Fruit fly (Drosophila melanogaster) whole organism, wandering third instar larva: Measurements from ENCODE around the gene CG32944.
A peak's percentile ranks its signal among the peaks of the same experiment; 100 is the strongest.

Experiments
- Abd-B ChIP-seq: fragments of >200 bp; optimal IDR thresholded peaks from 2 replicates; lab custom pipeline; 2017; ENCODE audit warnings: missing biosample characterization, missing genetic modification characterization
- CG32264 ChIP-seq: fragments of 200-800 bp; sonication (Bioruptor generic); optimal IDR thresholded peaks from 2 replicates; lab custom pipeline; 2016; ENCODE audit warnings: missing biosample characterization, missing genetic modification characterization
- CG9705 ChIP-seq: fragments of 200-800 bp; sonication (Bioruptor generic); optimal IDR thresholded peaks from 2 replicates; lab custom pipeline; 2018; ENCODE audit warnings: missing biosample characterization, mild to moderate bottlenecking, missing genetic modification characterization
- CrebA ChIP-seq: fragments of 200-800 bp; sonication (Bioruptor generic); optimal IDR thresholded peaks from 2 replicates; lab custom pipeline; 2016; ENCODE audit warnings: missing biosample characterization, mild to moderate bottlenecking, missing genetic modification characterization, borderline replicate concordance
- Dfd ChIP-seq: fragments of >200 bp; optimal IDR thresholded peaks from 2 replicates; lab custom pipeline; 2017; ENCODE audit warnings: missing biosample characterization, missing genetic modification characterization
- Dif ChIP-seq: fragments of 200-275, 200-300 bp; sonication (Bioruptor generic); optimal IDR thresholded peaks from 2 replicates; lab custom pipeline; 2018; ENCODE audit warnings: missing biosample characterization, missing genetic modification characterization; ENCODE audit not compliant: partially characterized antibody
- GATAd ChIP-seq: sonication (Bioruptor generic); optimal IDR thresholded peaks from 2 replicates; lab custom pipeline; 2016; ENCODE audit warnings: missing biosample characterization, missing genetic modification characterization
- HLH106 ChIP-seq: fragments of 200-800 bp; optimal IDR thresholded peaks from 3 replicates; lab custom pipeline; 2019; ENCODE audit warnings: missing biosample characterization, mild to moderate bottlenecking, missing genetic modification characterization, moderate library complexity
- Hnf4 ChIP-seq: fragments of 200-800 bp; sonication (Bioruptor generic); optimal IDR thresholded peaks from 2 replicates; lab custom pipeline; 2016; ENCODE audit warnings: missing biosample characterization, mild to moderate bottlenecking, missing genetic modification characterization
- Hr78 ChIP-seq: fragments of >200 bp; optimal IDR thresholded peaks from 2 replicates; lab custom pipeline; 2017; ENCODE audit warnings: missing biosample characterization, missing genetic modification characterization
- Hr83 ChIP-seq: fragments of 200-300 bp; sonication (Bioruptor generic); optimal IDR thresholded peaks from 2 replicates; lab custom pipeline; 2016; ENCODE audit warnings: missing biosample characterization, mild to moderate bottlenecking, missing genetic modification characterization, moderate library complexity; ENCODE audit not compliant: poor library complexity, severe bottlenecking
- Jra ChIP-seq: sonication (Bioruptor generic); optimal IDR thresholded peaks from 2 replicates; lab custom pipeline; 2016; ENCODE audit warnings: missing biosample characterization, missing genetic modification characterization
- Mio ChIP-seq: sonication (Bioruptor generic); optimal IDR thresholded peaks from 2 replicates; lab custom pipeline; 2016; ENCODE audit warnings: missing biosample characterization, missing genetic modification characterization
- Myc ChIP-seq: fragments of >200 bp; optimal IDR thresholded peaks from 2 replicates; lab custom pipeline; 2017
- N ChIP-seq: fragments of >200 bp; optimal IDR thresholded peaks from 2 replicates; lab custom pipeline; 2018; ENCODE audit warnings: missing biosample characterization, missing external identifiers, missing genetic modification characterization
- OdsH ChIP-seq: fragments of 200-800 bp; sonication (Bioruptor generic); optimal IDR thresholded peaks from 2 replicates; lab custom pipeline; 2016; ENCODE audit warnings: missing biosample characterization, mild to moderate bottlenecking, missing genetic modification characterization
- Rel ChIP-seq, 2 experiments: fragments of 200-800 bp; sonication (Bioruptor generic) in 1 of 2; optimal IDR thresholded peaks; 2 replicates in 1 of 2; 3 replicates in 1 of 2; lab custom pipeline; 2016 to 2019; ENCODE audit warnings: mild to moderate bottlenecking in 2 of 2, missing biosample characterization in 2 of 2, missing genetic modification characterization in 2 of 2, moderate library complexity in 1 of 2
- Sp1 ChIP-seq: fragments of 200-800 bp; sonication (Bioruptor generic); optimal IDR thresholded peaks from 3 replicates; lab custom pipeline; 2019; ENCODE audit warnings: missing biosample characterization, mild to moderate bottlenecking, missing genetic modification characterization, moderate library complexity
- Vsx2 ChIP-seq: fragments of 200-300, 225-300 bp; sonication (Bioruptor generic); optimal IDR thresholded peaks from 2 replicates; lab custom pipeline; 2018; ENCODE audit warnings: missing biosample characterization, missing genetic modification characterization; ENCODE audit not compliant: partially characterized antibody
- br ChIP-seq: fragments of 200-800 bp; sonication (Bioruptor generic); optimal IDR thresholded peaks from 2 replicates; lab custom pipeline; 2016; ENCODE audit warnings: missing biosample characterization, missing genetic modification characterization
- brk ChIP-seq: fragments of 200-800 bp; sonication (Bioruptor generic); optimal IDR thresholded peaks from 2 replicates; lab custom pipeline; 2016; ENCODE audit warnings: missing biosample characterization, mild to moderate bottlenecking, missing genetic modification characterization
- dl ChIP-seq, 2 experiments: fragments of 175-275, 200-275 bp in 1 of 2; fragments of 200-275 bp in 1 of 2; sonication (Bioruptor generic); optimal IDR thresholded peaks; lab custom pipeline; 2018; ENCODE audit warnings: mild to moderate bottlenecking in 2 of 2, missing biosample characterization in 2 of 2, missing genetic modification characterization in 2 of 2, moderate library complexity in 2 of 2; ENCODE audit not compliant: partially characterized antibody in 2 of 2, insufficient read depth in 1 of 2
- dmrt93B ChIP-seq: fragments of 200-800 bp; sonication (Bioruptor generic); optimal IDR thresholded peaks from 2 replicates; lab custom pipeline; 2018; ENCODE audit warnings: missing biosample characterization, mild to moderate bottlenecking, missing genetic modification characterization
- dsf ChIP-seq: sonication (Bioruptor generic); optimal IDR thresholded peaks from 2 replicates; lab custom pipeline; 2016; ENCODE audit warnings: missing biosample characterization, missing genetic modification characterization, borderline replicate concordance
- ey ChIP-seq: fragments of 200-800 bp; sonication (Bioruptor generic); optimal IDR thresholded peaks from 2 replicates; lab custom pipeline; 2016; ENCODE audit warnings: missing biosample characterization, missing genetic modification characterization
- foxo ChIP-seq, 2 experiments: fragments of 200-800 bp; sonication (Bioruptor generic); optimal IDR thresholded peaks; 2 replicates in 1 of 2; 3 replicates in 1 of 2; lab custom pipeline; 2016 to 2017; ENCODE audit warnings: missing biosample characterization in 2 of 2, missing genetic modification characterization in 2 of 2
- fru ChIP-seq: fragments of 200-800 bp; sonication (Bioruptor generic); optimal IDR thresholded peaks from 3 replicates; lab custom pipeline; 2016; ENCODE audit warnings: missing biosample characterization, mild to moderate bottlenecking, missing genetic modification characterization
- h ChIP-seq: fragments of 200-800 bp; sonication (Bioruptor generic); optimal IDR thresholded peaks from 3 replicates; lab custom pipeline; 2016; ENCODE audit warnings: missing biosample characterization, mild to moderate bottlenecking, missing genetic modification characterization
- jim ChIP-seq: fragments of 175-275, 200-325 bp; sonication (Bioruptor generic); optimal IDR thresholded peaks from 2 replicates; lab custom pipeline; 2016; ENCODE audit warnings: missing biosample characterization, mild to moderate bottlenecking, missing genetic modification characterization
- lola ChIP-seq: fragments of >200 bp; optimal IDR thresholded peaks from 2 replicates; lab custom pipeline; 2017; ENCODE audit warnings: missing biosample characterization, missing genetic modification characterization
- pan ChIP-seq: fragments of >200 bp; optimal IDR thresholded peaks from 2 replicates; lab custom pipeline; 2017
- psq ChIP-seq: fragments of 200-800 bp; sonication (Bioruptor generic); optimal IDR thresholded peaks from 3 replicates; lab custom pipeline; 2017; ENCODE audit warnings: missing biosample characterization, mild to moderate bottlenecking, missing genetic modification characterization, moderate library complexity
- rgr ChIP-seq: fragments of 200-800 bp; sonication (Bioruptor generic); optimal IDR thresholded peaks from 3 replicates; lab custom pipeline; 2016; ENCODE audit warnings: missing biosample characterization, mild to moderate bottlenecking, missing genetic modification characterization
- sage ChIP-seq: fragments of 200-800 bp; sonication (Bioruptor generic); optimal IDR thresholded peaks from 2 replicates; lab custom pipeline; 2016; ENCODE audit warnings: missing biosample characterization, mild to moderate bottlenecking, missing genetic modification characterization
- sv ChIP-seq: fragments of 200-800 bp; sonication (Bioruptor generic); optimal IDR thresholded peaks from 3 replicates; lab custom pipeline; 2016; ENCODE audit warnings: missing biosample characterization, missing genetic modification characterization
- tai ChIP-seq: sonication (Bioruptor generic); optimal IDR thresholded peaks from 2 replicates; lab custom pipeline; 2016; ENCODE audit warnings: missing biosample characterization, missing genetic modification characterization
- usp ChIP-seq: fragments of >200 bp; optimal IDR thresholded peaks from 2 replicates; lab custom pipeline; 2017; ENCODE audit warnings: missing biosample characterization, missing genetic modification characterization
- woc ChIP-seq: sonication (Bioruptor generic); optimal IDR thresholded peaks from 2 replicates; lab custom pipeline; 2016; ENCODE audit warnings: missing biosample characterization, mild to moderate bottlenecking, missing genetic modification characterization

Gene CG32944

DNA sequence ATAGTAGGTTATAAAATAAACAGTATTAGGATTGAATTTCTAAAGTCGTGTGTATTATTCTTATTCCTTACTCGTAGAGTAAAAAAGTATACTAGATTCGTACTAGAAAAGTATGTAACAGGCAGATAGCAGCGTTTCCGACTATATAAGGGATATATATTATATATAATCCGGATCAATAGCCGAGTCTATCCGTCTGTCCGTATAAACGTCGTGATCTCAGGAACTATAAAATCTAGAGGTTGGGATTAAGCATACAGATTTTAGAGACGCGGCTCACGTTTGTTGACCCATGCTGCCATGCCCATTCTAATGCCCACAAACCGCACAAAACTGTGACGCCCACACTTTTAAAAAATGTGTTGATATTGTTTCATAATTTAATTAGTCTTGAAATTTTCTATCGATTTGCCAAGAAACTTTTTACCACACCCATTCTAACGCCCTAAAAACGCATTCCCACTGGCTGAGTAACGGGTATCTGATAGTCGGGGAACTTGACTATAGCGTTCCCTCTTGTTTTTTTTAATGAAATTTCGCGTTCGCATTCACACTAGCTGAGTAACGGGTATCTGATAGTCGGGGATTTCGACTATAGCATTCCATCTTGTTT lies 17.3 kb downstream of the CG32944 start, which contains the start of gene CG9853:
Gene CG9853 (minus strand): TSS at position 51 of the 613 bp plus-strand sequence.
- peak; percentile 92 for TF ChIP-seq Dfd (GFP tag; lab: Kevin White, UChicago)
- TF ChIP-seq Hnf4 (GFP tag; lab: Kevin White, UChicago) = no peak
- TF ChIP-seq, all 38 proteins: peak for 1

DNA sequence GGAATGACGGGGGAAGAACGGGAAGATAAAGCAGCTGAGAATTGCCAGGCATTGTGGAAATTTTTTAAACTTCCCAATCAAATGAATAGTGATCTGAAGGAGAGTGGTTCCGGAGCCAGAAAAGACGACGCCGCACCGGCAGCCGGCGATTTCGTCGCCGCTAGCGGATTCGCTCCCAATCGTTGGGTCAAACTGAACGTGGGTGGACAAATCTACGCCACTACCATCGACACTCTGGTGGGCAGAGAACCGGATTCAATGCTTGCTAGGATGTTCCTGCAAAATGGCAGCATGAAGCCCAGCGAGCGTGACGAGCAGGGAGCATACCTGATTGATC lies 18.9 kb downstream of the CG32944 start, which contains the start of gene CG14647:
Gene CG14647 (plus strand): TSS at position 14 of the 337 bp plus-strand sequence.
- TF ChIP-seq brk (GFP tag; lab: Kevin White, UChicago) = no peak
- no peak for TF ChIP-seq ey (GFP tag; lab: Kevin White, UChicago)
- no peak for TF ChIP-seq Rel (GFP tag; optimal IDR thresholded peaks at IDR 0.05; lab: Kevin White, UChicago)
- peak; percentile 96 for TF ChIP-seq Rel (tag; optimal IDR thresholded peaks at IDR 0.05; lab: Kevin White, UChicago)

DNA sequence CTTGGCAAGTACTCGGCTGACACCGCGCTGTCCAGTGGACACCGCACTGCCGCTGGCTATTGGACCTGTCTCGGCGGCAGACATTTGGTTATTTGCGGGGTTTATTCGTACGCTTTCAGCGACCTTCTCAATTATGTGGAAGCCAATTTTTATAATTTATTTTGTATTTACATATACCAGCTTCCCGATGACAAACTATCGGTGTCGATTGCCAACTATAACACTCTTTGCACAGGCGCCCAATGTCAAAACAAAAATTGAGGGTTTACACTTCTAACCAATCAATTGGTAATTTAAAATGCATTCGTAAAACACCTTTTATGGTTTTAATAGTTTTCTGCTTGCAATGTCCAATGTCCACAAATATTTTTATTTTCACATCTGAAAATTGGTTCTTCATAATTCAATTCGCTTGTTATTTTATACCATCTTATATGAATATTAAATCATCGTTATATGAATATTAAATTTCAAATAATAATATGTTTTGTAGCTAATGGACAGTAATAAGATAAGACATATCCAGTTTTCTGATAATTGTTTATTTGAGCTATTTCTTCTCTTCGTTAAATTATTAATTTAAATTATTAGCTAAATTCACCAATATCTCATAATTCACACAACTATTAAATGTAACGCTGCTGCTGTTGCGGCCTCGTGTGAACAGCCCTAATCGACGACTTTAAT lies 19.4 kb downstream of the CG32944 start:
- TF ChIP-seq dmrt93B (GFP tag; lab: Kevin White, UChicago) (peak; percentile 16), pan (lab: Kevin White, UChicago) (no peak), Hr78 (peak; percentile 67), CG9705 (no peak), psq (GFP tag; lab: Kevin White, UChicago) (peak; percentile 65), ey (GFP tag; lab: Kevin White, UChicago) (no peak), HLH106 (tag; lab: Kevin White, UChicago) (peak; percentile 28), tai (GFP tag; lab: Kevin White, UChicago) (no peak), brk (GFP tag; lab: Kevin White, UChicago) (no peak), sv (GFP tag; lab: Kevin White, UChicago) (no peak), Dfd (GFP tag; lab: Kevin White, UChicago) (no peak), fru (no peak), h (peak; percentile 11), Dif (GFP tag; lab: Kevin White, UChicago) (no peak), Jra (GFP tag; lab: Kevin White, UChicago) (no peak), N (GFP tag; lab: Kevin White, UChicago) (peak; percentile 88), jim (GFP tag; lab: Kevin White, UChicago) (no peak), foxo (GFP tag; optimal IDR thresholded peaks at IDR 0.05; lab: Kevin White, UChicago) (no peak), Myc (lab: Kevin White, UChicago) (no peak), sage (GFP tag; lab: Kevin White, UChicago) (no peak), woc (GFP tag; lab: Kevin White, UChicago) (peak; percentile 62), CrebA (GFP tag; lab: Kevin White, UChicago) (no peak), usp (no peak), dl (GFP tag; optimal IDR thresholded peaks at IDR 0.05; lab: Kevin White, UChicago; ENCODE audit: insufficient read depth in 1 of 2, partially characterized antibody in 2 of 2) (no peak), Hr83 (GFP tag; lab: Kevin White, UChicago) (no peak), br (GFP tag; lab: Kevin White, UChicago) (no peak), OdsH (no peak), Rel (GFP tag; optimal IDR thresholded peaks at IDR 0.05; lab: Kevin White, UChicago) (no peak), Rel (tag; optimal IDR thresholded peaks at IDR 0.05; lab: Kevin White, UChicago) (no peak), Hnf4 (GFP tag; lab: Kevin White, UChicago) (no peak), CG32264 (no peak), Mio (no peak), Sp1 (GFP tag; lab: Kevin White, UChicago) (no peak), dsf (GFP tag; lab: Kevin White, UChicago) (no peak), rgr (GFP tag; lab: Kevin White, UChicago) (no peak), Vsx2 (GFP tag; lab: Kevin White, UChicago) (no peak), lola (GFP tag; lab: Kevin White, UChicago) (no peak), Abd-B (peak; percentile 48), GATAd (GFP tag; lab: Kevin White, UChicago) (no peak)
